Worm (Caenorhabditis elegans) whole organism, young adult: Measurements from ENCODE around the gene Y73B3A.8.
"Not testable (repeated sequence)": the region's sequence is repeated elsewhere in the genome, so short reads cannot be mapped to it uniquely, and the experiment has no call there.

Experiments used
- D2030.7 ChIP-seq: fragments of 200-800 bp; sonication (Bioruptor generic); IDR thresholded peaks from 2 replicates; pipeline ENCODE4 v1.3.6; 2022; ENCODE audit warnings: missing genetic modification reagents, missing genetic modification characterization, missing compliant biosample characterization
- F22D6.2 ChIP-seq: sonication (generic microtip); optimal IDR thresholded peaks from 2 replicates; lab custom pipeline; 2016; ENCODE audit warnings: mild to moderate bottlenecking, missing genetic modification characterization, missing compliant biosample characterization
- F33H1.4 ChIP-seq: fragments of 200-800 bp; sonication (Bioruptor generic); IDR thresholded peaks from 2 replicates; pipeline ENCODE4 v1.3.6; 2022; ENCODE audit warnings: missing genetic modification reagents, missing genetic modification characterization, missing compliant biosample characterization
- akir-1 ChIP-seq: fragments of 200-800 bp; sonication (Bioruptor generic); optimal IDR thresholded peaks from 2 replicates; lab custom pipeline; 2018; ENCODE audit warnings: mild to moderate bottlenecking, missing genetic modification characterization, moderate library complexity, missing compliant biosample characterization
- attf-6 ChIP-seq: fragments of 200-800 bp; sonication (Bioruptor generic); IDR thresholded peaks from 2 replicates; pipeline ENCODE4 v1.3.6; 2022; ENCODE audit warnings: missing genetic modification reagents, missing genetic modification characterization, missing compliant biosample characterization
- ceh-91 ChIP-seq: fragments of 200-800 bp; sonication (Bioruptor generic); IDR thresholded peaks from 2 replicates; pipeline ENCODE4 v1.3.6; 2022; ENCODE audit warnings: missing genetic modification reagents, missing genetic modification characterization, missing compliant biosample characterization
- dox-1 ChIP-seq: fragments of 200-800 bp; sonication (Bioruptor generic); IDR thresholded peaks from 2 replicates; pipeline ENCODE4 v1.3.6; 2022; ENCODE audit warnings: missing genetic modification reagents, missing genetic modification characterization, missing compliant biosample characterization
- let-526 ChIP-seq: fragments of 200-800 bp; sonication (Bioruptor generic); IDR thresholded peaks from 2 replicates; pipeline ENCODE4 v1.3.6; 2022; ENCODE audit warnings: missing genetic modification reagents, missing genetic modification characterization, missing compliant biosample characterization
- madf-10 ChIP-seq: sonication (generic microtip); optimal IDR thresholded peaks from 2 replicates; lab custom pipeline; 2016; ENCODE audit warnings: mild to moderate bottlenecking, missing genetic modification characterization, missing compliant biosample characterization
- mxl-1 ChIP-seq: sonication (generic microtip); optimal IDR thresholded peaks from 2 replicates; lab custom pipeline; 2016; ENCODE audit warnings: missing genetic modification characterization, missing compliant biosample characterization
- nhr-120 ChIP-seq: fragments of 200-800 bp; sonication (Bioruptor generic); IDR thresholded peaks from 2 replicates; pipeline ENCODE4 v1.3.6; 2022; ENCODE audit warnings: missing genetic modification characterization, missing compliant biosample characterization
- nhr-179 ChIP-seq: sonication (generic microtip); optimal IDR thresholded peaks from 2 replicates; lab custom pipeline; 2016; ENCODE audit warnings: mild to moderate bottlenecking, missing genetic modification characterization, missing compliant biosample characterization
- nhr-90 ChIP-seq: sonication (generic microtip); optimal IDR thresholded peaks from 2 replicates; lab custom pipeline; 2016; ENCODE audit warnings: missing genotype, mild to moderate bottlenecking, missing genetic modification characterization, missing compliant biosample characterization
- sea-2 ChIP-seq: fragments of 200-800 bp; sonication (Bioruptor generic); IDR thresholded peaks from 2 replicates; pipeline ENCODE4 v1.3.6; 2022; ENCODE audit warnings: missing genetic modification characterization, missing compliant biosample characterization
- ztf-25 ChIP-seq: fragments of 200-800 bp; sonication (Bioruptor generic); IDR thresholded peaks from 2 replicates; pipeline ENCODE4 v1.3.6; 2022; ENCODE audit warnings: missing genetic modification reagents, missing genetic modification characterization, missing compliant biosample characterization

The Y73B3A.8 gene

DNA sequence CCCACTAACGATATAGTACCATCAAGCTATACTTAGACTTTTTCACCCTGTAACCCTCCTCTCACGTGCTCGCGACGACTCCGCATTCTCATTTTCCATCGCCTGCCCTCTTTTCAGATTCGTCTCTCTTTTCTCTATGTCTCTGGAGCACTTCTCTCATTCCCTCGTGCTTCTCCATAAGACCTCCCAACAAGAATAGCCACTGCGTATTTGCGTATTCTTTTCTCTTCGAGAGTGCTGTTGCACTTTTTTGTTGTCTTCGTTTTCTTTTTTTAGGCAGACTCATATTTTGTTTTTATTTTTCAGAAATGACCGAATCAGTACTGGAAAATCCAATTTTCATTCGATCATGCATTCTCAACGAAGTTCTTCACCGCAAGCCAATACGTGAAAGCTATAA is 24.0 kb downstream of the Y73B3A.8 start, which contains the start of gene fbxa-222:
Gene fbxa-222 (plus strand): TSS at position 301 of the 400 bp plus-strand sequence.
- TF ChIP-seq sea-2 (GFP tag; lab: Robert Waterston, UW) (no peak), akir-1 (GFP tag; lab: Kevin White, UChicago) (no peak), F22D6.2 (tag; lab: Kevin White, UChicago) (no peak), attf-6 (GFP tag; lab: Robert Waterston, UW) (no peak), ceh-91 (GFP tag; lab: Robert Waterston, UW) (no peak), nhr-120 (GFP tag; lab: Robert Waterston, UW) (no peak), nhr-179 (tag; lab: Kevin White, UChicago) (no peak)

DNA sequence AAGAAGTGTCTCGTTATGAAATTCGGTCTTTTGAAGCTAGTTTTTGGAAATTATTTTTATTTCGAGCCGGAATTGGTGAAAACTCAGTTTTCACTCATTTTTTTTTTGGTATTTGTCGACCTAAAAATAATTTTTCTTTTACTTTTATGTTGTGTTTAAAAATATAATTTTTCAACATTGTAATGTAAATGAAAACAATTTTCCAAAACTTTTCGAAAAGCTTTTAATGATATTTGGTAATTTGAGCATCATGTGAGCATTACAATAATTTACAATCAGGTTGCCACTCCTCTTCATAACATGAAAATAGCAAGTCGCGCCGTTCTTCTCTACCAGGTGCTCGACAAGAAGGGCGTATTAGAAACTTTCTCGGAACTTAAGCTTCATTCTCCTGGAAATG is 26.6 kb downstream of the Y73B3A.8 start, which contains the start of gene fbxa-221:
Gene fbxa-221 (plus strand): TSS at position 301 of the 400 bp plus-strand sequence.
- TF ChIP-seq dox-1; nhr-90; ztf-25 (GFP tag; lab: Robert Waterston, UW): not testable (repeated sequence)

DNA sequence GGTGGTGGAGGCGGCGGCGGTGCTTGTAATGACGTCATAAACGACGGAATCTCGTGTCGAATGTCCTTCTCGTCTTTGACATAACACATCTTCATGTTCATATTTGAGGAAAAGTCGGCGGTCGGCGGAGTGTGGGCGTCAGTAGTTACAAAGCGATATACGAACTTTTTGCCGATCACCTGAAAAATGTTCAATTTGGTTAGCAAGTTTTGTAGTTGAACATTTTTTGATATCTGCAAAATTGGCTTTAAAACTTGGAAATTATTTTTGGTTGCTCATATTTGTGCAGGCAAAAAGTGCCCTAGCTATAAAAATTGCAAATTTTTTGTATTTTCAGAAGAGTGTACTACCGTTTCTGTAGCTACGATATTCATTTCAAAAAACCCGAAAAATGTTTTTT is 32.1 kb downstream of the Y73B3A.8 start, which contains the start of gene elk-2:
Gene elk-2 (minus strand): TSS at position 101 of the 400 bp plus-strand sequence.
- not testable (repeated sequence) for TF ChIP-seq mxl-1 (tag; lab: Kevin White, UChicago); madf-10 (tag; lab: Kevin White, UChicago); let-526

DNA sequence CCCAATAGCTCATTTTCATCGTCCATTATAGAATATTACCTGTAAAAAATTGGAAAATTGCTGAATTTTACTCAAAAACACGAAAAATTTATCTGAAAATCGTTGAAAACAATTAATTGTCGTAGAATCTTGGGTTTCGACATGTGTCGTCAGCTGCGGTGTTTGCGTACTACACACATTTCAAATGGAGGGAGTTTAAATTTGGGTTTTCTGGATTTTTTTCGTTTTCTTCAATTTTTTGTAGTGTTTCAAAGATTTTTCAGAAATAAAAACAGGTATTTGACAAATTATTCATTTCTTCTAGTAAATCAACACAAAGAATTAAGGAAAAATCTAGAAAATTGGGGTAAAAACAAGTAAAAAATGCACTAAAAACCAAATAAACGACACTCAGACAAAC is 36.3 kb downstream of the Y73B3A.8 start, which contains the start of gene Y73B3A.4:
Gene Y73B3A.4 (minus strand): TSS at position 41 of the 400 bp plus-strand sequence.
- TF ChIP-seq F33H1.4 (0 out of 2 replicates have a peak, but pooled peaks have one; percentile 20), D2030.7 (GFP tag; lab: Robert Waterston, UW) (0 out of 2 replicates have a peak, but pooled peaks have one; percentile 12)
